Fruit fly (Drosophila melanogaster) whole organism: ENCODE data around the gene Dif.

Experiments used
- CG8478 ChIP-seq: fragments of >200 bp; optimal IDR thresholded peaks from 2 replicates; lab custom pipeline; 2018; ENCODE audit warnings: inconsistent platforms
- EcR ChIP-seq, 2 experiments: fragments of >200 bp; optimal IDR thresholded peaks; 2 replicates each; lab custom pipeline; 2017; ENCODE audit warnings: missing biosample characterization in 2 of 2, missing genetic modification characterization in 2 of 2, missing genetic modification reagents in 2 of 2
- pan ChIP-seq: fragments of >200 bp; optimal IDR thresholded peaks from 2 replicates; lab custom pipeline; 2017
- usp ChIP-seq: fragments of >200 bp; optimal IDR thresholded peaks from 2 replicates; lab custom pipeline; 2017; ENCODE audit warnings: missing biosample characterization, missing genetic modification characterization, mixed read lengths

DNA sequence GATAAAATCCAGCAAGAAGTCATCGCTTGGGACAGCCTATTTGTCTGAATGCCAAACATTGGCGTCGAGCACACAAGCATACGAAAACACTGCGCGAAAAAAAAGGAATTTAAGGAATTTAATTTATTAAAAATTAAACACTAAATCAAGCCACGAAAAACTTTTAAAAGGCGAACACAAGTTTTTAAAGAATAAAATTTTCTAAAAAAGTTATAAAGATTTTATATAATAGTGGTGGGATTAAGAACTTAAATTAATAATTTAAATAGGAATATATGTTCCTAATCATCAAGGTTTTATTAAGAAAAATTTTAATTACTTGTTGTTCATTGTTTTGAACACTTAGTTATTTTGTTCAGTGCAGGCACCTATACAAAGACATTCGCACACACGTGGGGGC lies 11.6 kb downstream of the Dif start:
- TF ChIP-seq pan, result no peak
- TF ChIP-seq CG8478, result no peak
- no peak for TF ChIP-seq EcR (GFP tag; optimal IDR thresholded peaks at IDR 0.05; lab: Kevin White, UChicago)
- TF ChIP-seq usp, result no peak
